Fruit fly (Drosophila melanogaster): ENCODE data around the gene CG33281.

dm6 chr2L:3356790-3357696 is 33.0 kb downstream of the CG33281 start, which contains the start of gene CG8838:
- no peak for TF ChIP-seq fd59A (GFP tag; optimal IDR thresholded peaks at IDR 0.05)
- TF ChIP-seq achi (GFP tag; optimal IDR thresholded peaks at IDR 0.05) = no peak
- TF ChIP-seq CG3919 (GFP tag; optimal IDR thresholded peaks at IDR 0.05) = no peak
- TF ChIP-seq CG11902 (GFP tag; optimal IDR thresholded peaks at IDR 0.05) = no peak
- TF ChIP-seq Gug (GFP tag; IDR thresholded peaks at IDR 0.05) = no peak
- no peak for TF ChIP-seq CG8119 (GFP tag; IDR thresholded peaks at IDR 0.05)
- TF ChIP-seq Smox (GFP tag; optimal IDR thresholded peaks at IDR 0.05) = no peak
- TF ChIP-seq Sox102F (GFP tag; optimal IDR thresholded peaks at IDR 0.05) = no peak
- TF ChIP-seq CG6276 (GFP tag; optimal IDR thresholded peaks at IDR 0.05) = no peak
- TF ChIP-seq CG11762 (GFP tag; optimal IDR thresholded peaks at IDR 0.05; ENCODE audit: insufficient read depth) = no peak
- TF ChIP-seq dac (GFP tag; optimal IDR thresholded peaks at IDR 0.05) = no peak
- TF ChIP-seq CG34406 (GFP tag; optimal IDR thresholded peaks at IDR 0.05) = no peak
- no peak for TF ChIP-seq OdsH (GFP tag; optimal IDR thresholded peaks at IDR 0.05)
